Worm (Caenorhabditis elegans): ENCODE data around the gene math-19.
"Not testable (repeated sequence)": the region's sequence is repeated elsewhere in the genome, so short reads cannot be mapped to it uniquely, and the experiment has no call there.

Gene math-19

DNA sequence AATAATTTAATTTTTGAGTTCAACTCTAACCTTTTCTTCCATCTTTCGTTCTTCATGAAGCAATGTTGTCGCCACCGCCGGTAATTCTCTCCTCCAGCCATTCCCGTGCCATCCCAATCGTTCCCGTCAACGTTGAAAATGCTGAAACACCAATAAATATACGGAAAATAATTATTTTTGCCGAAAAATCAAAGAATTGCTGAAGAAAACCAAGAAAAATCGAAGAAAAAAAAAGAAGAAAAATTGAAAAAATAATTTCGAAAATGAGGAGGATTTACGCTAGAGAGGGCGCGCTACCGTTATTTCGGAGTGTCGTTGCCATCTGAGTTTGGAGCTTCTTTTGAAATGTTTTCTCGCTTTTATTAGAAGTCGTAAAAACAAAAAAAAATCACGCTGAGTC is 24.9 kb downstream of the math-19 start, which contains the start of gene cya-2:
cya-2 (minus strand) TSS at position 101 of the 400 bp plus-strand sequence.
- not testable (repeated sequence) for TF ChIP-seq ama-1 (optimal IDR thresholded peaks at IDR 0.05); alr-1 (tag; optimal IDR thresholded peaks at IDR 0.05); elt-3 (tag; optimal IDR thresholded peaks at IDR 0.05)

DNA sequence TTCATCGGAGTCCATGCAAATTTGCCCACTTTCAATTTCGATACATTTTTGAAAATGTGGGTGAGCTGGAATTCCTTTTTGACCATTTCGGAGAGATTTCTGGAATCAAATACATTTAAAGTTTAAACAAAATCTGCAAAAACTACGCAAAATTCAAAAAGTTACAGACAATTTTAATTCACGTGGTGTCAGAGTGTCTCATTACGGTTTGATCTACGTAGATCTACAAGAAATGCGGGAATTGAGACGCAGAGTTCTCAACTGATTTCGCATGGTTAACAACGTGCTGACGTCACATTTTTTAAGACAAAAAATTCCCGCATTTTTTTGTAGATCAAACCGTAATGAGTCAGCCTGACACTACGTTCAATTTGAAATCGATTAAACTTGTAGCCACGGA is 27.9 kb downstream of the math-19 start, which contains the start of gene bath-21:
bath-21 (minus strand) TSS at position 101 of the 400 bp plus-strand sequence.
- no peak for TF ChIP-seq lsy-2 (tag; optimal IDR thresholded peaks at IDR 0.05)
- TF ChIP-seq snpc-4 (tag; optimal IDR thresholded peaks at IDR 0.05) = no peak
- TF ChIP-seq ztf-4 (tag; optimal IDR thresholded peaks at IDR 0.05) = no peak

DNA sequence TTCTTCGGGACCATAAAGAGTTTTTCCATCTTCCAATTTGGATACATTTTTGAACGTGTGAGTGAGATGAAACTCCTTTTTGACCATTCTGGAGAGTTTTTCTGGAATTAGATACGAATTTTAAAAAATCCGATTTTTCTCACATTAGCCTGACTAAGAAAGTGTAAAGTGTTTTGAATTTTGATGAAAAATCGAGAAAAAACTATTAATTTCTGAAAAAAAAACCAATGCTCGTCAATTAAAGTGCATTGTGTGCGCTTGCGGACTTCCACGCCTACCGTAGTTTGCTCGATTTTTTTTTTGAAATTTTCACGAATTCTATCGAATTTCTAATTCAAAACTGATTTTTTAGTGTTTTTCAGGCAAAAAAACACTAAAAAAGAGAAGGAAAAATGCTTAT is 30.1 kb downstream of the math-19 start, which contains the start of gene bath-1:
bath-1 (minus strand) TSS at position 101 of the 400 bp plus-strand sequence.
- TF ChIP-seq nhr-10 (tag; optimal IDR thresholded peaks at IDR 0.05) (no peak), nhr-12 (tag; optimal IDR thresholded peaks at IDR 0.05) (no peak)

DNA sequence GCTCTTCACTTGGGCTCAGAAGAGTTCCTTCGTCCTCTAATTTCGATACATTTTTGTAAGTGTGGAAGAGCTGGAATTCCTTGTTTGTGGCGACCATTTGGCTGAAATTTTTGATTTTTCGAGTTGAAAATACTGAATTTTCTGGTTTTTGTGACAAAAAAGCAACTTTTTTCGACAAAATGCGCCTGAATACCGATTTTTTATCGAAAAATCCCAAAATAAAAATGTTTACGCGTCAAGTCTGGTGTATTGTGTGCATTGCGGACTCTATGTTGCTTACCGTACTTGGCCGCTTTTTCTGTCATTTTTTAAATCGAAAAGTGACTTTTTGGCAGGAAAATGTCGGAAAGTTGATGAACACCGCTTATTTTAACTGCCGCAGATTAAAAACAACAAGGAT is 31.7 kb downstream of the math-19 start, which contains the start of gene bath-3:
bath-3 (minus strand) TSS at position 101 of the 400 bp plus-strand sequence.
- TF ChIP-seq nhr-77 (tag; optimal IDR thresholded peaks at IDR 0.05) = no peak
- TF ChIP-seq nhr-129 (tag; optimal IDR thresholded peaks at IDR 0.05) = no peak
- TF ChIP-seq ztf-11 (tag; optimal IDR thresholded peaks at IDR 0.05) = no peak
- no peak for TF ChIP-seq sma-9 (GFP tag; optimal IDR thresholded peaks at IDR 0.05)
- TF ChIP-seq sma-9 (tag; optimal IDR thresholded peaks at IDR 0.05) = no peak
- TF ChIP-seq Y55F3AM.14 (GFP tag; optimal IDR thresholded peaks at IDR 0.05) = no peak
- no peak for TF ChIP-seq blmp-1 (tag; optimal IDR thresholded peaks at IDR 0.05; ENCODE audit: insufficient read depth)
- TF ChIP-seq R02D3.7 (tag; optimal IDR thresholded peaks at IDR 0.05) = no peak
- no peak for TF ChIP-seq elt-1 (tag; optimal IDR thresholded peaks at IDR 0.05)
- no peak for TF ChIP-seq mbf-1 (tag; optimal IDR thresholded peaks at IDR 0.05)
- no peak for TF ChIP-seq alr-1 (tag; optimal IDR thresholded peaks at IDR 0.05)
- no peak for TF ChIP-seq unc-55 (GFP tag; optimal IDR thresholded peaks at IDR 0.05)
- no peak for TF ChIP-seq C34F6.9 (tag; optimal IDR thresholded peaks at IDR 0.05)
- no peak for TF ChIP-seq skn-1 (tag; optimal IDR thresholded peaks at IDR 0.05)
- no peak for TF ChIP-seq egl-27 (tag; optimal IDR thresholded peaks at IDR 0.05)
- no peak for TF ChIP-seq crh-2 (tag; optimal IDR thresholded peaks at IDR 0.05)
- no peak for TF ChIP-seq dmd-4 (tag; optimal IDR thresholded peaks at IDR 0.05)
- TF ChIP-seq peb-1 (tag; optimal IDR thresholded peaks at IDR 0.05) = no peak
- TF ChIP-seq sma-3 (GFP tag; optimal IDR thresholded peaks at IDR 0.05) = no peak
- TF ChIP-seq lsy-2 (tag; optimal IDR thresholded peaks at IDR 0.05) = no peak
- TF ChIP-seq nhr-25 (tag; optimal IDR thresholded peaks at IDR 0.05) = no peak

DNA sequence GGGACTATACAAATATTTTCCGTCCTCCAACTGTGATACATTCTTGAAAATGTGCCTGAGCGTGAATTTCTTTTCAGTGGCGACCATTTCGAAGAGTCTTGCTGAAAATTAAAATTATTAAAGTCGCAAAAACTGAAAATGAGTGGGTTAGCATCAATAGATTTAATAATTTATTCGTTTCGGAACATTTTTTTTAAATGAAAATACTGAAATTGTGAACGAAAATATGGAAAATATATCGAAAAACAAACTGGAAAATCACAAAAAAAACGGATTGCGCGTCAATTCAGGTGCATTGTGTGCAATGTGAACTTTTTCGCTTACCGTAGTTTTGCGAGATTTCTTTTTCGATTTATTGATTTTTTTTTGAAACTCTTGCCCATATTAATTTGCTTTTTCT is 33.2 kb downstream of the math-19 start, which contains the start of gene bath-5:
bath-5 (minus strand) TSS at position 101 of the 400 bp plus-strand sequence.
- TF ChIP-seq ZK546.5 (tag; optimal IDR thresholded peaks at IDR 0.05) (no peak), ztf-4 (tag; optimal IDR thresholded peaks at IDR 0.05) (no peak), peb-1 (tag; optimal IDR thresholded peaks at IDR 0.05) (no peak), lin-11 (tag; optimal IDR thresholded peaks at IDR 0.05) (no peak), snpc-4 (tag; optimal IDR thresholded peaks at IDR 0.05) (no peak), nhr-10 (tag; optimal IDR thresholded peaks at IDR 0.05) (no peak), skn-1 (tag; optimal IDR thresholded peaks at IDR 0.05) (no peak), sem-4 (tag; optimal IDR thresholded peaks at IDR 0.05) (no peak), C34F6.9 (tag; optimal IDR thresholded peaks at IDR 0.05) (no peak), fos-1 (tag; optimal IDR thresholded peaks at IDR 0.05) (no peak), blmp-1 (tag; optimal IDR thresholded peaks at IDR 0.05; ENCODE audit: insufficient read depth) (no peak), ama-1 (optimal IDR thresholded peaks at IDR 0.05) (no peak), Y55F3AM.14 (GFP tag; optimal IDR thresholded peaks at IDR 0.05) (no peak), ceh-16 (tag; optimal IDR thresholded peaks at IDR 0.05) (no peak), unc-55 (GFP tag; optimal IDR thresholded peaks at IDR 0.05) (no peak), nhr-12 (tag; optimal IDR thresholded peaks at IDR 0.05) (no peak), nhr-23 (tag; optimal IDR thresholded peaks at IDR 0.05) (no peak), egl-27 (tag; optimal IDR thresholded peaks at IDR 0.05) (no peak), lsy-2 (tag; optimal IDR thresholded peaks at IDR 0.05) (no peak)

DNA sequence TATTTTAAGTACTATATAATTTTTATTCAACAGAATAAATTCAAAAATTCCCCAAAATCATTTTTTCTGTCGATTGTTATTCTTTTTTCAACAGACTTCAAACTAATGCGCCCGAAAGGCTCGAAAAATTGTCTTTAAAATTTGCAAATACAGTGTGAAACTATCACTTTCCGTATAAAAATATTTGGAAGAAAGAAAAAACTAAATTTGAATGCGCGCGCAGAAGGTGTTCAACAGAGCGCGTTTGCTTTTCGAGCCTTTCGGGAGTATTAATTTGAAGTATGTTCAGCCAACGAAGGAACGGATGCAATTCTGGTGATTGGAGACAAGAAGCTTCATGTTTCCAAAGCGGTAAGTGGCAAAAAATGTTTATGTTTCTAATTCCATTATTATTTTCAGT is 33.6 kb downstream of the math-19 start, which contains the start of gene btb-4:
btb-4 (plus strand) TSS at position 35 of the 400 bp plus-strand sequence.
- TF ChIP-seq gmeb-1 (tag; optimal IDR thresholded peaks at IDR 0.05) (peak; percentile 78), unc-55 (GFP tag; optimal IDR thresholded peaks at IDR 0.05) (peak; percentile 4)
